Worm (Caenorhabditis elegans): ENCODE measurements around the gene srx-87.

srx-87 gene

ce11 chrV:11526927-11527491 is 37.7 kb upstream of the srx-87 start:
- TF ChIP-seq nhr-67 (tag; optimal IDR thresholded peaks at IDR 0.05) (no peak), nhr-11 (tag; optimal IDR thresholded peaks at IDR 0.05) (no peak), R02D3.7 (tag; optimal IDR thresholded peaks at IDR 0.05) (no peak), egl-27 (tag; optimal IDR thresholded peaks at IDR 0.05) (no peak), unc-62 (GFP tag; optimal IDR thresholded peaks at IDR 0.05) (no peak), nhr-25 (tag; optimal IDR thresholded peaks at IDR 0.05) (peak; percentile 65), elt-3 (tag; optimal IDR thresholded peaks at IDR 0.05) (no peak), ceh-9 (tag; optimal IDR thresholded peaks at IDR 0.05) (no peak)

DNA sequence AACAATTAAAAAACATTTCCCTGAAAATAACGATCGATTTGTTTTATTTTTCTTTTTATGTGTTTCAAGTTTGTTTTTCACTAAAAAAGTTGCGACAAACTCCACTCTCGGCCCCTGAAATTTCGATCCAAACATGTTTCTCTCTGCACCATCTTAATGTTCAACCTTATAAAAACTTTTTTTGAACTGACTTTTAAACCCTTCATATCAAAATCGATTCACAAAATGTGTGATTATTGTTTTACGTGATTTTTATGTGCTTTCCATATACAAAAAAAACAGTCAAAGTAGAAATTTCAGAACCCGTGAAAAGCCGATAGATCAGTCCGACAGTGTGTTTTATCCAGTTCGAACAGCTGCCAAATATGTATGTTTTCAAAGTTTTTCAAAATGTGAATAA is 37.1 kb upstream of the srx-87 start, which contains the start of gene ccch-1:
TSS of gene ccch-1 (plus strand) at position 301 of the 400 bp plus-strand sequence.
- TF ChIP-seq nhr-77 (tag; optimal IDR thresholded peaks at IDR 0.05) (no peak), sea-2 (GFP tag; optimal IDR thresholded peaks at IDR 0.05) (no peak), R02D3.7 (tag; optimal IDR thresholded peaks at IDR 0.05) (no peak), ceh-82 (tag; optimal IDR thresholded peaks at IDR 0.05) (no peak), mml-1 (tag; optimal IDR thresholded peaks at IDR 0.05) (no peak), egl-27 (tag; optimal IDR thresholded peaks at IDR 0.05) (no peak), skn-1 (tag; optimal IDR thresholded peaks at IDR 0.05) (no peak), nhr-23 (tag; optimal IDR thresholded peaks at IDR 0.05) (no peak), ztf-11 (tag; optimal IDR thresholded peaks at IDR 0.05) (no peak), elt-2 (tag; optimal IDR thresholded peaks at IDR 0.05) (no peak), jun-1 (tag; optimal IDR thresholded peaks at IDR 0.05) (no peak)

DNA sequence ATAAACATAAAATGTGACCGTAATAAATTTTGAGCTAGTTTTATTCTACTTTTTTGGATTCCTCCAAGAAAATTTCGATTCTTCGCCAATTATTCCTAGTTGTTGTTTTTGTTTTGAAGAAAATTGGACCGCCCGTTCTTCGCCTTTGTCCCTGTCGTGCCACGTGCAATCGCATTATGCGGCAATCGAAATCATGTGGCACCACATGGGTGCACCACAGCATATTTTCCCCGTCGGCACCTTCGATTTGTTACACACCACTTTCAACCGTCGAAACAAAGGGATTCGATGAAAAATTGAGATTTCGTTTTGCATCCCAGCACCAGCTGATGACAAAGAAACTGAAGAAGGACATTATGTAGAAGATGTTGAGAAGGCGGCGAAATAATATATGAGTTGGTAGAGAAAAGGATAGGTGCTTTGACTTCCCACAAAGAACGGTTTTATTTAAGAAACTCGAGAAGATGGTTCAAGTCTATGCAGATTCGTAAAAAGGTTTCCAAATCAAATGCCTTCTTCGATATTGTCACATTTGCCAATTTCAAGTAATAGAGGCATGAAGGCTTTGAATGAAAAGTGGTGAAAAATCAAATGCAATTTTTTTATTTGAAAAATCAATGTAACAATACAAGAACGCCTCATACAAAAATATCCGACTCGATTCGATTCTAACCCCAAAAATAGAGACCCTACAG is 35.9 kb upstream of the srx-87 start:
- TF ChIP-seq nhr-25 (tag; optimal IDR thresholded peaks at IDR 0.05), result peak; percentile 0
- no peak for TF ChIP-seq nhr-23 (tag; optimal IDR thresholded peaks at IDR 0.05)
- no peak for TF ChIP-seq egl-5 (tag; optimal IDR thresholded peaks at IDR 0.05)

- TF ChIP-seq lin-15B (tag; optimal IDR thresholded peaks at IDR 0.05) (no peak), pha-4 (tag; optimal IDR thresholded peaks at IDR 0.05) (peak; percentile 99), daf-12 (tag; optimal IDR thresholded peaks at IDR 0.05) (no peak), nhr-28 (tag; optimal IDR thresholded peaks at IDR 0.05) (no peak)
Observed at ce11 chrV:11529541-11529940, 35.1 kb upstream of the srx-87 start.

ce11 chrV:11531100-11531499 is 33.6 kb upstream of the srx-87 start:
- TF ChIP-seq nhr-77 (tag; optimal IDR thresholded peaks at IDR 0.05) (no peak), jun-1 (tag; optimal IDR thresholded peaks at IDR 0.05) (no peak), egl-5 (tag; optimal IDR thresholded peaks at IDR 0.05) (no peak), fos-1 (tag; optimal IDR thresholded peaks at IDR 0.05) (no peak), nhr-67 (tag; optimal IDR thresholded peaks at IDR 0.05) (no peak), mml-1 (tag; optimal IDR thresholded peaks at IDR 0.05) (no peak), nhr-11 (tag; optimal IDR thresholded peaks at IDR 0.05) (no peak), ceh-16 (tag; optimal IDR thresholded peaks at IDR 0.05) (no peak), elt-2 (tag; optimal IDR thresholded peaks at IDR 0.05) (no peak), fkh-10 (GFP tag; optimal IDR thresholded peaks at IDR 0.05) (no peak), elt-1 (tag; optimal IDR thresholded peaks at IDR 0.05) (peak; percentile 29), skn-1 (tag; optimal IDR thresholded peaks at IDR 0.05) (no peak), ztf-4 (tag; optimal IDR thresholded peaks at IDR 0.05) (no peak), hmg-11 (tag; optimal IDR thresholded peaks at IDR 0.05) (no peak), tbx-2 (tag; optimal IDR thresholded peaks at IDR 0.05) (peak; percentile 1), unc-62 (GFP tag; optimal IDR thresholded peaks at IDR 0.05) (no peak), lin-39 (tag; optimal IDR thresholded peaks at IDR 0.05) (no peak), elt-3 (tag; optimal IDR thresholded peaks at IDR 0.05) (no peak), ZK546.5 (tag; optimal IDR thresholded peaks at IDR 0.05) (no peak), ama-1 (optimal IDR thresholded peaks at IDR 0.05) (no peak), lin-15B (tag; optimal IDR thresholded peaks at IDR 0.05) (no peak), R02D3.7 (tag; optimal IDR thresholded peaks at IDR 0.05) (peak; percentile 6), aly-2 (tag; optimal IDR thresholded peaks at IDR 0.05) (no peak), ztf-11 (tag; optimal IDR thresholded peaks at IDR 0.05) (no peak), nhr-43 (tag; optimal IDR thresholded peaks at IDR 0.05; ENCODE audit: poor library complexity, severe bottlenecking) (peak; percentile 10), nfya-1 (tag; optimal IDR thresholded peaks at IDR 0.05; ENCODE audit: insufficient read depth) (peak; percentile 1), nhr-23 (tag; optimal IDR thresholded peaks at IDR 0.05) (peak; percentile 66), lsy-12 (tag; optimal IDR thresholded peaks at IDR 0.05) (no peak), ceh-28 (tag; optimal IDR thresholded peaks at IDR 0.05) (no peak), mdl-1 (tag; optimal IDR thresholded peaks at IDR 0.05) (no peak), unc-39 (tag; optimal IDR thresholded peaks at IDR 0.05) (no peak), nhr-12 (tag; optimal IDR thresholded peaks at IDR 0.05) (no peak), nhr-76 (tag; optimal IDR thresholded peaks at IDR 0.05) (no peak), pha-4 (tag; optimal IDR thresholded peaks at IDR 0.05) (peak; percentile 48), nhr-25 (tag; optimal IDR thresholded peaks at IDR 0.05) (peak; percentile 97)

All from whole organism, L3 larva.